Worm (Caenorhabditis elegans): ENCODE data around the gene E04D5.5.

- no peak for TF ChIP-seq lin-38 (GFP tag; IDR thresholded peaks at IDR 0.05)
- no peak for TF ChIP-seq nhr-237 (tag; optimal IDR thresholded peaks at IDR 0.05)
- TF ChIP-seq lin-15B (tag; optimal IDR thresholded peaks at IDR 0.05) = no peak
- TF ChIP-seq lin-13 (GFP tag; optimal IDR thresholded peaks at IDR 0.05) = no peak
- no peak for TF ChIP-seq ceh-32 (tag; optimal IDR thresholded peaks at IDR 0.05; ENCODE audit: poor library complexity)
- no peak for TF ChIP-seq aly-2 (tag; optimal IDR thresholded peaks at IDR 0.05)
Observed at ce11 chrII:10449707-10450106, 38.6 kb downstream of the E04D5.5 start, which contains the start of gene lin-56.
